Fruit fly (Drosophila melanogaster): ENCODE measurements around the gene Cpr67B.

- TF ChIP-seq CG10565 (GFP tag; optimal IDR thresholded peaks at IDR 0.05) (no peak), E2f1 (GFP tag; IDR thresholded peaks at IDR 0.05) (no peak), Hmr (GFP tag; optimal IDR thresholded peaks at IDR 0.05) (no peak), Eip74EF (GFP tag; optimal IDR thresholded peaks at IDR 0.05) (no peak), D19A (tag; optimal IDR thresholded peaks at IDR 0.05) (no peak), ara (GFP tag; IDR thresholded peaks at IDR 0.05) (no peak), Dip3 (GFP tag; optimal IDR thresholded peaks at IDR 0.05) (no peak), CG6683 (GFP tag; optimal IDR thresholded peaks at IDR 0.05) (no peak), CG4424 (GFP tag; optimal IDR thresholded peaks at IDR 0.05) (no peak), sqz (GFP tag; optimal IDR thresholded peaks at IDR 0.05) (no peak)
Observed at dm6 chr3L:9384445-9385079, 20.0 kb upstream of the Cpr67B start.
